Worm (Caenorhabditis elegans): Measurements from ENCODE around the gene F17C11.22.

ce11 chrV:10921747-10922146, 48.2 kb downstream of the F17C11.22 start, which contains the start of gene nas-31:
- TF ChIP-seq lin-39 (tag; optimal IDR thresholded peaks at IDR 0.05) (no peak), mbf-1 (tag; optimal IDR thresholded peaks at IDR 0.05) (no peak), lin-11 (tag; optimal IDR thresholded peaks at IDR 0.05) (no peak), nhr-237 (tag; optimal IDR thresholded peaks at IDR 0.05) (no peak), alr-1 (tag; optimal IDR thresholded peaks at IDR 0.05) (no peak)

All from whole organism, L2 larva.